Worm (Caenorhabditis elegans): ENCODE data around the gene wdr-37.

Gene wdr-37

ce11 chrIII:5622232-5623009 is 22.6 kb upstream of the wdr-37 start:
- TF ChIP-seq tbx-8 (GFP tag; optimal IDR thresholded peaks at IDR 0.05) = no peak
- TF ChIP-seq lin-32 (GFP tag; optimal IDR thresholded peaks at IDR 0.05) = no peak
- TF ChIP-seq ces-1 (GFP tag; optimal IDR thresholded peaks at IDR 0.05) = no peak

- TF ChIP-seq mep-1 (tag; optimal IDR thresholded peaks at IDR 0.05) (no peak), pha-4 (tag; optimal IDR thresholded peaks at IDR 0.05) (peak; percentile 71), flh-1 (GFP tag; optimal IDR thresholded peaks at IDR 0.05) (no peak), zip-8 (tag; optimal IDR thresholded peaks at IDR 0.05) (no peak), lin-13 (tag; optimal IDR thresholded peaks at IDR 0.05) (peak; percentile 26), snpc-4 (tag; optimal IDR thresholded peaks at IDR 0.05) (no peak), sem-2 (GFP tag; optimal IDR thresholded peaks at IDR 0.05) (no peak), unc-62 (GFP tag; optimal IDR thresholded peaks at IDR 0.05) (peak; percentile 61), unc-39 (tag; optimal IDR thresholded peaks at IDR 0.05) (no peak), nhr-28 (tag; optimal IDR thresholded peaks at IDR 0.05) (no peak), elt-1 (tag; optimal IDR thresholded peaks at IDR 0.05; ENCODE audit: borderline replicate concordance, insufficient read depth) (no peak), nhr-76 (tag; optimal IDR thresholded peaks at IDR 0.05) (no peak), lsy-2 (tag; optimal IDR thresholded peaks at IDR 0.05) (peak; percentile 64), ceh-83 (GFP tag; optimal IDR thresholded peaks at IDR 0.05) (no peak), sptf-1 (tag; optimal IDR thresholded peaks at IDR 0.05) (no peak), M03D4.4 (tag; optimal IDR thresholded peaks at IDR 0.05) (no peak), hlh-1 (tag; optimal IDR thresholded peaks at IDR 0.05) (peak; percentile 20), mab-5 (tag; optimal IDR thresholded peaks at IDR 0.05) (no peak), ces-1 (GFP tag; optimal IDR thresholded peaks at IDR 0.05) (peak; percentile 71), nhr-237 (tag; optimal IDR thresholded peaks at IDR 0.05) (no peak), bed-3 (GFP tag; optimal IDR thresholded peaks at IDR 0.05) (no peak), elt-3 (tag; optimal IDR thresholded peaks at IDR 0.05) (no peak), blmp-1 (tag; optimal IDR thresholded peaks at IDR 0.05) (peak; percentile 21), ceh-43 (GFP tag; optimal IDR thresholded peaks at IDR 0.05) (no peak), tbx-8 (GFP tag; optimal IDR thresholded peaks at IDR 0.05) (no peak), ztf-11 (tag; optimal IDR thresholded peaks at IDR 0.05) (no peak), mls-2 (tag; optimal IDR thresholded peaks at IDR 0.05) (peak; percentile 62), cnd-1 (tag; optimal IDR thresholded peaks at IDR 0.05) (no peak), nhr-2 (tag; optimal IDR thresholded peaks at IDR 0.05) (peak; percentile 99), lin-32 (GFP tag; optimal IDR thresholded peaks at IDR 0.05) (no peak), ham-2 (GFP tag; optimal IDR thresholded peaks at IDR 0.05) (no peak), nhr-12 (tag; optimal IDR thresholded peaks at IDR 0.05) (peak; percentile 18), drap-1 (GFP tag; optimal IDR thresholded peaks at IDR 0.05) (no peak), ceh-39 (tag; optimal IDR thresholded peaks at IDR 0.05) (no peak), unc-120 (tag; optimal IDR thresholded peaks at IDR 0.05; ENCODE audit: poor library complexity, severe bottlenecking) (peak; percentile 61)
Observed at ce11 chrIII:5621236-5621635, 21.4 kb upstream of the wdr-37 start.

DNA sequence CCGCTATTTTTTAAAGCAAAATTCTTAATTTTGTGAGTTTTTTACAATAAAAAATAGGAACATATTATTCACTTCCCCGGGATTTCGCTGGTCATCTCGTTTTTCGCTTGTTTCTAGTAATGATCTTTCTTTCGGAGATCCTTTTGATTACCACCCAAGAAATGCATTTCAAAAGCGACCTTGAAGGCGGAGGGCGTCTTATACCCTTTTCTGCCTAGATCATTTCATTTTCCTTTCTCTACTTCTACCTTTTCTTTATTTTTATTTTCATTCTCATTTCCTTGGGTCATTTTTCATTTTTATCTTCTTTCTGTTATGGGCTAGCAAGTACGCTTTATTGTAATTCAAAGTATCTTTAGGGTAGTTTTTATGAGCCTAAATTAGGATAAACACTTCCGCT is 20.3 kb upstream of the wdr-37 start:
- no peak for TF ChIP-seq bed-3 (GFP tag; optimal IDR thresholded peaks at IDR 0.05)
- no peak for TF ChIP-seq mls-2 (tag; optimal IDR thresholded peaks at IDR 0.05)
- TF ChIP-seq hlh-1 (tag; optimal IDR thresholded peaks at IDR 0.05) = no peak
- no peak for TF ChIP-seq sptf-1 (tag; optimal IDR thresholded peaks at IDR 0.05)
- no peak for TF ChIP-seq ceh-83 (GFP tag; optimal IDR thresholded peaks at IDR 0.05)

- TF ChIP-seq bed-3 (GFP tag; optimal IDR thresholded peaks at IDR 0.05) = no peak
- no peak for TF ChIP-seq snpc-4 (tag; optimal IDR thresholded peaks at IDR 0.05)
- TF ChIP-seq mep-1 (tag; optimal IDR thresholded peaks at IDR 0.05) = no peak
- no peak for TF ChIP-seq mab-5 (tag; optimal IDR thresholded peaks at IDR 0.05)
- no peak for TF ChIP-seq blmp-1 (tag; optimal IDR thresholded peaks at IDR 0.05)
- TF ChIP-seq nhr-12 (tag; optimal IDR thresholded peaks at IDR 0.05) = no peak
- no peak for TF ChIP-seq unc-39 (tag; optimal IDR thresholded peaks at IDR 0.05)
- TF ChIP-seq nhr-237 (tag; optimal IDR thresholded peaks at IDR 0.05) = no peak
- no peak for TF ChIP-seq lsy-2 (tag; optimal IDR thresholded peaks at IDR 0.05)
Observed at ce11 chrIII:5615675-5616074, 15.8 kb upstream of the wdr-37 start.

All from whole organism, mixed stage, embryonic.